Fruit fly (Drosophila melanogaster): Measurements from ENCODE around the gene Tm2.
A peak's percentile ranks its signal among the peaks of the same experiment; 100 is the strongest.

Tm2 gene

DNA sequence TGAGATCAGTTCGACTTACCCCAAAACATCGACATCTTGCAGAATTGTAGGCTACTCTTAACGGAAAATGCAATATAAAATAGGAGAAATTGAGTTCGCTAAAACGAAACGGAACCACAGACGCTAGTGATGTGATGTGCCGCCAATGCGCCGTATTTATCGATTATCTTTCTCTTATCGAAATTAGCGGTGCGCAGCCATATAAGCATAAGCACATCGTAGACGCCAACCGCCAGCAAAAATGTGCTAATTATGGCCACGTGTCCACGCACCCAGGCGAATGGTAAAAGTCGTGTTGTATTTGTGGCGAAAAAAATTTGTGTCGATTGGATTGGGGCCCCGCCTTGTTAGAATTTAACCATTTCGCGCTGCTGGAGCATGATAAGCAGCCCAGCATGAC is 23.0 kb downstream of the Tm2 start, which contains the start of the genes Fkbp39 and Cyfip (continued):
- TF ChIP-seq bcd (GFP tag; optimal IDR thresholded peaks at IDR 0.05) (no peak), pfk (GFP tag; optimal IDR thresholded peaks at IDR 0.05) (peak; percentile 15), CG14860 (GFP tag; IDR thresholded peaks at IDR 0.05; ENCODE audit: partially characterized antibody) (0 out of 3 replicates have a peak, but pooled peaks have one; percentile 42), Nf-YA (GFP tag; IDR thresholded peaks at IDR 0.05) (no peak), nmo (GFP tag; optimal IDR thresholded peaks at IDR 0.05) (peak; percentile 76), CG18262 (tag; optimal IDR thresholded peaks at IDR 0.05) (no peak), CoRest (tag; optimal IDR thresholded peaks at IDR 0.05) (peak; percentile 13), Spps (tag; optimal IDR thresholded peaks at IDR 0.05) (no peak), CG14050 (GFP tag; IDR thresholded peaks at IDR 0.05) (no peak), trem (tag; optimal IDR thresholded peaks at IDR 0.05) (peak; percentile 80), Dip2 (GFP tag; IDR thresholded peaks at IDR 0.05) (no peak), lilli (GFP tag; optimal IDR thresholded peaks at IDR 0.05) (peak; percentile 74), CG7839 (tag; optimal IDR thresholded peaks at IDR 0.05) (no peak), insv (GFP tag; optimal IDR thresholded peaks at IDR 0.05) (peak in 1 of 2 experiments; percentile 43), odd (GFP tag; optimal IDR thresholded peaks at IDR 0.05) (no peak), ssp (GFP tag; IDR thresholded peaks at IDR 0.05) (peak; percentile 31; the same call in 1 of the 2 replicates), CG31365 (tag; optimal IDR thresholded peaks at IDR 0.05) (no peak), gsb-n (tag; optimal IDR thresholded peaks at IDR 0.05) (no peak), CG7745 (tag; optimal IDR thresholded peaks at IDR 0.05) (no peak), CG7556 (GFP tag; optimal IDR thresholded peaks at IDR 0.05) (peak; percentile 7), Atf3 (GFP tag; optimal IDR thresholded peaks at IDR 0.05) (no peak), CG12659 (GFP tag; optimal IDR thresholded peaks at IDR 0.05) (peak; percentile 91), row (GFP tag; IDR thresholded peaks at IDR 0.05) (peak; percentile 44; the same call in 2 of the 3 replicates), Chrac-16 (GFP tag; optimal IDR thresholded peaks at IDR 0.05) (peak; percentile 40), CG32532 (GFP tag; IDR thresholded peaks at IDR 0.05) (peak; percentile 64), Abd-B (GFP tag; optimal IDR thresholded peaks at IDR 0.05) (peak; percentile 48), CG4854 (GFP tag; optimal IDR thresholded peaks at IDR 0.05) (peak; percentile 30), Max (GFP tag; optimal IDR thresholded peaks at IDR 0.05) (peak; percentile 54), Lpt (GFP tag; optimal IDR thresholded peaks at IDR 0.05) (no peak), Nf-YC (tag; optimal IDR thresholded peaks at IDR 0.05) (no peak), Ets65A (GFP tag) (peak; percentile 85), Mrtf (GFP tag; IDR thresholded peaks at IDR 0.05) (no peak), CG11398 (GFP tag; optimal IDR thresholded peaks at IDR 0.05) (no peak), Bteb2 (GFP tag; optimal IDR thresholded peaks at IDR 0.05) (no peak), HLH3B (GFP tag; IDR thresholded peaks at IDR 0.05) (no peak), Nf-YB (GFP tag; optimal IDR thresholded peaks at IDR 0.05) (peak; percentile 48), az2 (GFP tag; optimal IDR thresholded peaks at IDR 0.05) (peak; percentile 6)

DNA sequence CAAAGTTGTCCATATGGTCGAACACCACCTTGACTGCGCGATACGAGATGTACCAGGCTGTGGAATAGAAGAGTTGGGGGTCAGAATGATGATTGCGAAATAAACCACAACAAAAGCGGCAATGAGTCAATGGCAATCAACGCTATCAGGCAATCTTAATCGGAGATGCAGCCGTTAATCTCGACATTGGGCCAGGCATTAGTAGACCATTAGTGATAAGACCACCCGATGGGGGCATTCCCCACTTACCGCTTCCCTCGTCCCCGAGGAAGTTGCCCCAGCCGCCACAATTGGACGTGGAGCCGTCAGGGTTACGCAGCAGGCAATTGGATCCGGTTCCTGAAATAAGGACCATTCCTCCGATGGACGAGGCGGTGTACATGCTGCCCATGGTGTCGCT is 29.1 kb downstream of the Tm2 start:
- TF ChIP-seq sug (tag; optimal IDR thresholded peaks at IDR 0.05), result peak; percentile 84
- TF ChIP-seq shn (GFP tag; optimal IDR thresholded peaks at IDR 0.05), result no peak
- peak; percentile 82 for TF ChIP-seq exex (tag; optimal IDR thresholded peaks at IDR 0.05)
